Worm (Caenorhabditis elegans) whole organism, L4 larva: Measurements from ENCODE around the gene srv-12.

ENCODE experiments used
- T26A8.4 ChIP-seq: fragments of 200-800 bp; sonication (Bioruptor generic); IDR thresholded peaks from 2 replicates; pipeline ENCODE4 v1.3.6; 2022; ENCODE audit warnings: missing genetic modification characterization, missing compliant biosample characterization
- ZK546.5 ChIP-seq, 2 experiments: sonication (generic microtip); optimal IDR thresholded peaks; 2 replicates each; lab custom pipeline; 2017; ENCODE audit warnings: missing biosample characterization in 2 of 2, missing genetic modification characterization in 2 of 2
- ceh-32 ChIP-seq: sonication (generic microtip); optimal IDR thresholded peaks from 2 replicates; lab custom pipeline; 2016; ENCODE audit warnings: mild to moderate bottlenecking, missing genetic modification characterization, missing compliant biosample characterization; ENCODE audit not compliant: poor library complexity
- lin-13 ChIP-seq: fragments of 150-350 bp; optimal IDR thresholded peaks from 2 replicates; lab custom pipeline; 2014; ENCODE audit warnings: missing biosample characterization, missing genetic modification reagents, missing genetic modification characterization
- mdl-1 ChIP-seq, 2 experiments: fragments of 150-350 bp in 1 of 2; sonication (generic microtip) in 1 of 2; optimal IDR thresholded peaks; 2 replicates each; lab custom pipeline; 2014 to 2017; ENCODE audit warnings: missing biosample characterization in 2 of 2, missing genetic modification characterization in 2 of 2
- nhr-111 ChIP-seq: fragments of 200-800 bp; sonication (Bioruptor generic); optimal IDR thresholded peaks from 2 replicates; lab custom pipeline; 2018; ENCODE audit warnings: mild to moderate bottlenecking, missing genetic modification characterization, missing compliant biosample characterization
- nhr-28 ChIP-seq: fragments of 150-350 bp; optimal IDR thresholded peaks from 2 replicates; lab custom pipeline; 2014; ENCODE audit warnings: missing biosample characterization, missing genetic modification characterization

- TF ChIP-seq nhr-111 (GFP tag; lab: Kevin White, UChicago) (no peak), ceh-32 (tag; lab: Kevin White, UChicago) (no peak), T26A8.4 (no peak), mdl-1 (tag; optimal IDR thresholded peaks at IDR 0.05; lab: Kevin White, UChicago) (no peak), nhr-28 (no peak), lin-13 (GFP tag; lab: Kevin White, UChicago) (no peak), ZK546.5 (tag; optimal IDR thresholded peaks at IDR 0.05; lab: Kevin White, UChicago) (no peak)
Observed at ce11 chrIV:10026129-10026528, 27.3 kb downstream of the srv-12 start.
